Fruit fly (Drosophila melanogaster): Measurements from ENCODE around the gene Srp68.
A peak's percentile ranks its signal among the peaks of the same experiment; 100 is the strongest.

The Srp68 gene

DNA sequence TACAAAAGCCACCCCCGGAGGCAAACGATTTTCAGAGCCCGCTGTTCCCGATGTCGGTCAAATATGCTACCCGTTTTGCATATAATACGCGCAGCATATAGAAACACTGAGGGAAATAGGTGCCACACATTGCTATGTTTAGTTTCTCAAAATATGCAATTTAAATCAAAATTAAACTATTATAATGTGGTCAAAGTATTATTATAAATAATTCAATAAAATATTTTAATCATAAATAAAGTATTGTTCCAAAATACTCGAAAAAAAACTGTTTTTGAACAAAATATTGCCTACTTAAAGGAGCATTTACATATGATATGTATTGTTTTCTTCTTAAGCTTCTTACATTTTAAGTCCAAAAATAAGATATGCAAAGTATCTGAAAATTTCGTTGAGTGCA lies 23.9 kb upstream of the Srp68 start (continued):
- TF ChIP-seq usp (GFP tag; optimal IDR thresholded peaks at IDR 0.05): no peak
- TF ChIP-seq CG13894 (tag; optimal IDR thresholded peaks at IDR 0.05): peak; percentile 57
- no peak for TF ChIP-seq CG8281 (tag; optimal IDR thresholded peaks at IDR 0.05)
- TF ChIP-seq E2f2 (GFP tag; IDR thresholded peaks at IDR 0.05): peak; percentile 24; the same call in 1 of the 2 replicates
- TF ChIP-seq Xrp1 (GFP tag; IDR thresholded peaks at IDR 0.05): 0 out of 2 replicates have a peak, but pooled peaks have one; percentile 18
- peak; percentile 81 for TF ChIP-seq CG11504 (tag; optimal IDR thresholded peaks at IDR 0.05)
- TF ChIP-seq Side (GFP tag; optimal IDR thresholded peaks at IDR 0.05): no peak
- TF ChIP-seq Fer1 (GFP tag; optimal IDR thresholded peaks at IDR 0.05): peak; percentile 9
- TF ChIP-seq gce (GFP tag; IDR thresholded peaks at IDR 0.05): no peak
- no peak for TF ChIP-seq Fer2 (tag; optimal IDR thresholded peaks at IDR 0.05)
- no peak for TF ChIP-seq Max (GFP tag; optimal IDR thresholded peaks at IDR 0.05)
- TF ChIP-seq CG14050 (GFP tag; IDR thresholded peaks at IDR 0.05): no peak
- TF ChIP-seq CG12942 (GFP tag; optimal IDR thresholded peaks at IDR 0.05): peak; percentile 10
- no peak for TF ChIP-seq CG10274 (GFP tag; optimal IDR thresholded peaks at IDR 0.05)
- no peak for TF ChIP-seq CG7372 (GFP tag; IDR thresholded peaks at IDR 0.05)
- no peak for TF ChIP-seq pnt (GFP tag; optimal IDR thresholded peaks at IDR 0.05)
- peak; percentile 41 for TF ChIP-seq Asciz (GFP tag; optimal IDR thresholded peaks at IDR 0.05)
- TF ChIP-seq CkIIα-i1 (GFP tag; IDR thresholded peaks at IDR 0.05): no peak
- no peak for TF ChIP-seq CG16815 (GFP tag; optimal IDR thresholded peaks at IDR 0.05)
- peak; percentile 37 for TF ChIP-seq CG9727 (GFP tag; optimal IDR thresholded peaks at IDR 0.05)
- no peak for TF ChIP-seq CG15696 (tag; optimal IDR thresholded peaks at IDR 0.05)
- peak; percentile 26 for TF ChIP-seq Nf-YB (GFP tag; optimal IDR thresholded peaks at IDR 0.05)
- TF ChIP-seq en (GFP tag; optimal IDR thresholded peaks at IDR 0.05): no peak
- TF ChIP-seq CG2120 (GFP tag; optimal IDR thresholded peaks at IDR 0.05): no peak
- TF ChIP-seq CG7963 (GFP tag; IDR thresholded peaks at IDR 0.05; ENCODE audit: partially characterized antibody): no peak
- peak; percentile 68 for TF ChIP-seq CG12391 (tag; optimal IDR thresholded peaks at IDR 0.05)
- peak; percentile 50 for TF ChIP-seq CG13296 (GFP tag; optimal IDR thresholded peaks at IDR 0.05)
- TF ChIP-seq CG43689 (GFP tag; IDR thresholded peaks at IDR 0.05): no peak
- TF ChIP-seq CG11456 (GFP tag; IDR thresholded peaks at IDR 0.05): no peak
- peak; percentile 25 for TF ChIP-seq CG10462 (GFP tag; optimal IDR thresholded peaks at IDR 0.05)
- no peak for TF ChIP-seq CG1602 (GFP tag; optimal IDR thresholded peaks at IDR 0.05)
- no peak for TF ChIP-seq Dref (GFP tag; IDR thresholded peaks at IDR 0.05)
- no peak for TF ChIP-seq CG15479 (GFP tag; optimal IDR thresholded peaks at IDR 0.05)
- TF ChIP-seq zen2 (GFP tag; IDR thresholded peaks at IDR 0.05; ENCODE audit: partially characterized antibody): no peak
- TF ChIP-seq kni (GFP tag; optimal IDR thresholded peaks at IDR 0.05): no peak
- no peak for TF ChIP-seq CG17802 (tag; optimal IDR thresholded peaks at IDR 0.05)
- no peak for TF ChIP-seq cato (GFP tag; optimal IDR thresholded peaks at IDR 0.05; ENCODE audit: borderline replicate concordance)
- no peak for TF ChIP-seq gcm2 (GFP tag; optimal IDR thresholded peaks at IDR 0.05)
- no peak for TF ChIP-seq vfl (GFP tag; optimal IDR thresholded peaks at IDR 0.05)
- no peak for TF ChIP-seq pan (optimal IDR thresholded peaks at IDR 0.05)
- TF ChIP-seq pan (GFP tag; optimal IDR thresholded peaks at IDR 0.05 in 1 of 2, IDR thresholded peaks at IDR 0.05 in 1 of 2): no peak
- TF ChIP-seq peb (GFP tag; IDR thresholded peaks at IDR 0.05): no peak
- TF ChIP-seq ham (GFP tag; IDR thresholded peaks at IDR 0.05): no peak
- no peak for TF ChIP-seq ems (GFP tag; optimal IDR thresholded peaks at IDR 0.05)
- TF ChIP-seq HLH4C (GFP tag; IDR thresholded peaks at IDR 0.05; ENCODE audit: partially characterized antibody): no peak
- peak in 1 of 2 experiments; percentile 6 for TF ChIP-seq Hr78 (GFP tag; optimal IDR thresholded peaks at IDR 0.05)
- no peak for TF ChIP-seq chm (GFP tag; IDR thresholded peaks at IDR 0.05)
- TF ChIP-seq sna (GFP tag; IDR thresholded peaks at IDR 0.05; ENCODE audit: partially characterized antibody): no peak
- peak; percentile 71 for TF ChIP-seq CG13424 (tag; optimal IDR thresholded peaks at IDR 0.05)
- no peak for TF ChIP-seq CG4282 (GFP tag; optimal IDR thresholded peaks at IDR 0.05)
- TF ChIP-seq Rfx (GFP tag; IDR thresholded peaks at IDR 0.05): peak; percentile 20; the same call in 1 of the 2 replicates
